Worm (Caenorhabditis elegans): ENCODE measurements around the gene nhr-9.

DNA sequence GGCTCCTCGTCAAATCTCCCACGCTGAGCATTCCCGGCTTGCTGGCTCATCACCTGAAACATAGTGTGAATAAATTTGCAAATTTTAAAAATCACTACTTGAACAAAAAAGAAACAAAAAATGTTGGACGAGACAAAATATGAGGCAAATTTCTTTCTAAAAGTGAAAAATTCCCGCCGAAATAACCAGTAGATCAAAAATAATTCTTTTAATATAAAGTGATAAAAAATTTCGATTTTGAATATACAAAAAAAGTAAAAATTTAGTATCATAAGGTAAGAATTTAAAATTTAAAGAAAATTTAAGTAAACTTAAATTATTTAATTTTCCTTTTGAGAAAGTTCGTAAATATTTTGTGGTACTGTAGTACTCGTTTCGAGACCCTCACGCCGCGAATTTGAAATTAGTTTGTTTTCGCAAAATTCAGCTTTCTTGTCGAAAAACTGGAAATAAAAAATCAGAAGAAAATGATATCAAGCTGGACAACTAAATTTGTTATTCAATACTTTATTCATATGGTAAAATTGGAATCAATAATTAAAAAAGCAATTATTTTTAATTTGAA is 34.6 kb upstream of the nhr-9 start, which contains the start of gene egg-2:
- TF ChIP-seq unc-39 (tag; optimal IDR thresholded peaks at IDR 0.05) (no peak), ama-1 (optimal IDR thresholded peaks at IDR 0.05) (no peak), snpc-4 (tag; optimal IDR thresholded peaks at IDR 0.05) (no peak), aly-2 (tag; optimal IDR thresholded peaks at IDR 0.05) (no peak), ztf-4 (tag; optimal IDR thresholded peaks at IDR 0.05) (no peak), nhr-11 (tag; optimal IDR thresholded peaks at IDR 0.05) (no peak), nhr-77 (tag; optimal IDR thresholded peaks at IDR 0.05) (no peak), zag-1 (tag; optimal IDR thresholded peaks at IDR 0.05) (no peak), unc-62 (GFP tag; optimal IDR thresholded peaks at IDR 0.05) (no peak)
